Fruit fly (Drosophila melanogaster) whole organism, wandering third instar larva: ENCODE data around the gene Ubx.

Source experiments
- Hnf4 ChIP-seq: fragments of 200-800 bp; sonication (Bioruptor generic); optimal IDR thresholded peaks from 2 replicates; lab custom pipeline; 2016; ENCODE audit warnings: missing biosample characterization, mild to moderate bottlenecking, missing genetic modification characterization
- OdsH ChIP-seq: fragments of 200-800 bp; sonication (Bioruptor generic); optimal IDR thresholded peaks from 2 replicates; lab custom pipeline; 2016; ENCODE audit warnings: missing biosample characterization, mild to moderate bottlenecking, missing genetic modification characterization
- Sp1 ChIP-seq: fragments of 200-800 bp; sonication (Bioruptor generic); optimal IDR thresholded peaks from 3 replicates; lab custom pipeline; 2019; ENCODE audit warnings: missing biosample characterization, mild to moderate bottlenecking, missing genetic modification characterization, moderate library complexity
- dmrt93B ChIP-seq: fragments of 200-800 bp; sonication (Bioruptor generic); optimal IDR thresholded peaks from 2 replicates; lab custom pipeline; 2018; ENCODE audit warnings: missing biosample characterization, mild to moderate bottlenecking, missing genetic modification characterization
- fru ChIP-seq: fragments of 200-800 bp; sonication (Bioruptor generic); optimal IDR thresholded peaks from 3 replicates; lab custom pipeline; 2016; ENCODE audit warnings: missing biosample characterization, mild to moderate bottlenecking, missing genetic modification characterization
- pan ChIP-seq: fragments of >200 bp; optimal IDR thresholded peaks from 2 replicates; lab custom pipeline; 2017
- sage ChIP-seq: fragments of 200-800 bp; sonication (Bioruptor generic); optimal IDR thresholded peaks from 2 replicates; lab custom pipeline; 2016; ENCODE audit warnings: missing biosample characterization, mild to moderate bottlenecking, missing genetic modification characterization

DNA sequence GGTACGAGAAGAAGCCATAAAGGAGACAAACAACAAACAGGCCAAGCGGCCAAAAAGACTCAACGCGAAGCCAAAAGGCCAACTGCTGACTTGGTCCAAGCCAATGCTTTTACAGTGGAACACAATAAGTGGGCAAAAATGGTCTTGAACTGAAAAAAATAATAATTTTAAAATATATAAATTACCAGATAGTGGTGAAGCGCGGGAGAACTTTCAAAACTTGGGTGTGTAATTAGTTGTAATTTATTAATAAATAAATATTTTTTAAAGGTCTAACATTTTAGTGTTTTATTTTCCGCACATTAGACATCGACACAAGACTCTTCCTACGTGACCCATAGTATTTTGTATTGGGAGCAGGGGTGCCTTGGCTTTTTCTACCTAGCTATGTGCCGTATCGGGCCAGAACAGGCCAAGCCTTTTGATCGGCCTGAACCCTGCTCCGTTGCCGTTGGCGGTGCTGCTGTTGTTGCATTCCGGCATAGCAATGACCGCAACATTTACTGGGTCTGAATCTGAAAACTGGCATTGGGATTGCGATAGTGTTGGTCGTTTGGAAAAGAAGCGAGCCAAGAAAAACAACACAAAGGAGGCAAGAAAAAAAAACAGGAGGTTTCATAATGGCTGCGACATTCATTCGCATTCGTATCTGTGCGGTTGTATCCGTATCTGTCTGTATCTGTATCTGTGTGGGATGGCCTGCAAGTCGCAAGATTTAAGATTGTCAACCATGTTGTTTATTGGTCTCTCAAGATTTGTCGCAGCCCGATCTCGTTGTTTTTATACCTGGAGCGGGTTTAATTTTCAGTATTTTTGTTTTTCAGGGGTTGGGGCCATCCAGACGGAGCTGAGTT, 37.6 kb upstream of the Ubx start:
- TF ChIP-seq sage (no peak), OdsH (GFP tag; lab: Kevin White, UChicago) (no peak), pan (lab: Kevin White, UChicago) (no peak), Sp1 (GFP tag; lab: Kevin White, UChicago) (no peak), Hnf4 (GFP tag; lab: Kevin White, UChicago) (no peak), fru (GFP tag; lab: Kevin White, UChicago) (no peak), dmrt93B (GFP tag; lab: Kevin White, UChicago) (no peak)
